Fruit fly (Drosophila melanogaster): ENCODE data around the gene CG32756.
A peak's percentile ranks its signal among the peaks of the same experiment; 100 is the strongest.

Gene CG32756

dm6 chrX:5972030-5972429, 26.5 kb downstream of the CG32756 start (continued):
- TF ChIP-seq CG32767 (GFP tag; IDR thresholded peaks at IDR 0.05): no peak
- no peak for TF ChIP-seq ato (GFP tag; IDR thresholded peaks at IDR 0.05; ENCODE audit: partially characterized antibody)
- TF ChIP-seq TFAM (GFP tag; optimal IDR thresholded peaks at IDR 0.05): no peak
- TF ChIP-seq Dad (GFP tag; optimal IDR thresholded peaks at IDR 0.05): no peak
- peak; percentile 48 for TF ChIP-seq Hsf (GFP tag; optimal IDR thresholded peaks at IDR 0.05)
- 0 out of 2 replicates have a peak, but pooled peaks have one; percentile 6 for TF ChIP-seq CG14014 (GFP tag; IDR thresholded peaks at IDR 0.05)
- TF ChIP-seq CG11695 (GFP tag; IDR thresholded peaks at IDR 0.05): no peak
- TF ChIP-seq Neu2 (GFP tag; optimal IDR thresholded peaks at IDR 0.05; ENCODE audit: borderline replicate concordance): no peak
- no peak for TF ChIP-seq emc (GFP tag; optimal IDR thresholded peaks at IDR 0.05)
- TF ChIP-seq Poxn (GFP tag; IDR thresholded peaks at IDR 0.05): no peak
- peak; percentile 18 for TF ChIP-seq D19A (tag; optimal IDR thresholded peaks at IDR 0.05)
- no peak for TF ChIP-seq p53 (GFP tag; optimal IDR thresholded peaks at IDR 0.05)
- no peak for TF ChIP-seq Dbx (GFP tag; IDR thresholded peaks at IDR 0.05)
- no peak for TF ChIP-seq CG4404 (GFP tag; IDR thresholded peaks at IDR 0.05)
- no peak for TF ChIP-seq org-1 (GFP tag; optimal IDR thresholded peaks at IDR 0.05)
- TF ChIP-seq CG12104 (GFP tag; optimal IDR thresholded peaks at IDR 0.05): no peak
- no peak for TF ChIP-seq MESR4 (GFP tag; optimal IDR thresholded peaks at IDR 0.05)
- no peak for TF ChIP-seq schlank (tag; optimal IDR thresholded peaks at IDR 0.05)
- no peak for TF ChIP-seq Dip2 (GFP tag; IDR thresholded peaks at IDR 0.05)
- TF ChIP-seq ranshi (GFP tag; IDR thresholded peaks at IDR 0.05): peak; percentile 32; the same call in 1 of the 2 replicates
- TF ChIP-seq ftz-f1 (GFP tag; optimal IDR thresholded peaks at IDR 0.05): no peak
- no peak for TF ChIP-seq ssp (GFP tag; IDR thresholded peaks at IDR 0.05)
- no peak for TF ChIP-seq Taf1 (GFP tag; IDR thresholded peaks at IDR 0.05)
- no peak for TF ChIP-seq Abd-B (GFP tag; optimal IDR thresholded peaks at IDR 0.05)
- no peak for TF ChIP-seq CG3281 (GFP tag; optimal IDR thresholded peaks at IDR 0.05)
- TF ChIP-seq wdn (GFP tag; IDR thresholded peaks at IDR 0.05): no peak
- TF ChIP-seq pum (GFP tag; optimal IDR thresholded peaks at IDR 0.05): peak; percentile 27
- TF ChIP-seq CG8944 (GFP tag; optimal IDR thresholded peaks at IDR 0.05): peak; percentile 47
- no peak for TF ChIP-seq CG7786 (GFP tag; optimal IDR thresholded peaks at IDR 0.05)
- no peak for TF ChIP-seq nau (GFP tag; optimal IDR thresholded peaks at IDR 0.05)
- no peak for TF ChIP-seq ind (GFP tag; optimal IDR thresholded peaks at IDR 0.05)
- TF ChIP-seq CG9609 (GFP tag; optimal IDR thresholded peaks at IDR 0.05): peak; percentile 9
- no peak for TF ChIP-seq jigr1 (GFP tag; IDR thresholded peaks at IDR 0.05)
- TF ChIP-seq exex (tag; optimal IDR thresholded peaks at IDR 0.05): no peak
- peak; percentile 5 to 55 for TF ChIP-seq chif (GFP tag; optimal IDR thresholded peaks at IDR 0.05)
- no peak for TF ChIP-seq CG10431 (GFP tag; optimal IDR thresholded peaks at IDR 0.05)
- no peak for TF ChIP-seq CG8924 (tag; optimal IDR thresholded peaks at IDR 0.05)
- peak; percentile 59; the same call in 1 of the 2 replicates for TF ChIP-seq ara (GFP tag; IDR thresholded peaks at IDR 0.05)
- no peak for TF ChIP-seq ERR (GFP tag; optimal IDR thresholded peaks at IDR 0.05)
- no peak for TF ChIP-seq Mad (GFP tag; optimal IDR thresholded peaks at IDR 0.05)
- no peak for TF ChIP-seq CG7745 (tag; optimal IDR thresholded peaks at IDR 0.05)
- no peak for TF ChIP-seq Sry-β (GFP tag; optimal IDR thresholded peaks at IDR 0.05)
- no peak for TF ChIP-seq insv (GFP tag; optimal IDR thresholded peaks at IDR 0.05)
- TF ChIP-seq Mrtf (GFP tag; IDR thresholded peaks at IDR 0.05): no peak; the same call in 2 of the 3 replicates
- TF ChIP-seq hbn (GFP tag; IDR thresholded peaks at IDR 0.05; ENCODE audit: partially characterized antibody): no peak
- TF ChIP-seq CG14441 (GFP tag; IDR thresholded peaks at IDR 0.05): peak; percentile 55; the same call in 1 of the 2 replicates
- TF ChIP-seq CoRest (tag; optimal IDR thresholded peaks at IDR 0.05): peak; percentile 10
- TF ChIP-seq CG2120 (GFP tag; optimal IDR thresholded peaks at IDR 0.05): no peak
- no peak for TF ChIP-seq CG16779 (GFP tag; IDR thresholded peaks at IDR 0.05)
- no peak for TF ChIP-seq Ets97D (GFP tag; optimal IDR thresholded peaks at IDR 0.05)
- TF ChIP-seq sisA (GFP tag; IDR thresholded peaks at IDR 0.05): peak; percentile 59; the same call in 1 of the 2 replicates
- TF ChIP-seq Fer3 (tag; optimal IDR thresholded peaks at IDR 0.05): no peak
- TF ChIP-seq Nf-YB (GFP tag; optimal IDR thresholded peaks at IDR 0.05): no peak
